Fruit fly (Drosophila melanogaster) whole organism: ENCODE measurements around the gene CG4768.

ENCODE experiments used
- Dll ChIP-seq: fragments of >200 bp; optimal IDR thresholded peaks from 2 replicates; lab custom pipeline; 2017
- EcR ChIP-seq, 2 experiments: fragments of >200 bp; optimal IDR thresholded peaks; 2 replicates each; lab custom pipeline; 2017; ENCODE audit warnings: missing biosample characterization in 2 of 2, missing genetic modification characterization in 2 of 2, missing genetic modification reagents in 2 of 2
- pan ChIP-seq: fragments of >200 bp; optimal IDR thresholded peaks from 2 replicates; lab custom pipeline; 2017
- psq ChIP-seq: fragments of >200 bp; optimal IDR thresholded peaks from 2 replicates; lab custom pipeline; 2017

DNA sequence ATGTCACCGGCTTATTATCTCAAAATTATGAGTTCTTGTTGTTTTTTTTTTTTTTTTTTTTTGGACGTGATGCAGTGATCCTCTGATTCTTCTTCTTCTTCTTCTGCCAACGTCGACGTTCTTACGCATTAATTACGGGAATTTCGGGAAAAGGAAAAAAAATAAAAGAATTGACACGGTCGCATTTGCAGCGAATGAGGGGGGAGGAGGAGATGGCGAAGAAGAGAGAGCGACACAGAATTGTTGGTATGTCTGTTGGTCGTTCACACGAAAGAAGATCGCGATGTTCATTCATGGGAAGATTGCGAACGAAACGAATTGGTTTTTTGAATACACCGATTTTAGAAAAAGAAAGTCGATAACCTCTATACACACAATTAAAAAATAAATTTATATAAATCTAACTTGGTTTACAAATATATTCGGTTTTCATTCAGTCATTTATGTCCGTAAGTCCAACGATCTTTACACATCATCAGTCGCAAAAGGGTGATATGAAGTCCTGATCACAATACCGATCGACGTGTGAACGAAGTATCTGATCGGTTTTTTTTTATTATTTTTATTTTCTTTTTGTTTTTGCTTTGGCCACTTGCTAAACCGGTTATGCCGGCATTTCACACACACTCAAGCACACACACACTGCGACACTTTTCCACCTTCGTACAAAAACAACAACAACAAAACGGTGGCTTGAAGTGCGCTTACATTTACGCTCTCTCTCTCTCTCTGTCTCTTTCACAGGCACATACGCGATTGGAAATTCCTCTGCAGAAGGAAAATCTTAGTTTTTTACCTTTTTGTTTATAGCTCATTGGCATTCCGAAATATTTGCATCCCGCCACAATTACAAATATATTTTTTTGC lies 41.0 kb upstream of the CG4768 start:
- no peak for TF ChIP-seq Dll (lab: Kevin White, UChicago)
- no peak for TF ChIP-seq EcR (GFP tag; optimal IDR thresholded peaks at IDR 0.05; lab: Kevin White, UChicago)
- no peak for TF ChIP-seq psq (lab: Kevin White, UChicago)
- TF ChIP-seq pan, result no peak
